Worm (Caenorhabditis elegans): Measurements from ENCODE around the gene polh-1.

- TF ChIP-seq nhr-76 (tag; optimal IDR thresholded peaks at IDR 0.05) (no peak), ztf-11 (tag; optimal IDR thresholded peaks at IDR 0.05) (no peak), ZK546.5 (tag; optimal IDR thresholded peaks at IDR 0.05) (no peak), daf-12 (tag; optimal IDR thresholded peaks at IDR 0.05) (no peak), ZK337.2 (GFP tag; IDR thresholded peaks at IDR 0.05) (no peak), ama-1 (optimal IDR thresholded peaks at IDR 0.05) (no peak), ceh-82 (tag; optimal IDR thresholded peaks at IDR 0.05) (no peak), pha-4 (GFP tag; IDR thresholded peaks at IDR 0.05) (no peak), pha-4 (tag; optimal IDR thresholded peaks at IDR 0.05) (no peak), unc-130 (GFP tag; optimal IDR thresholded peaks at IDR 0.05) (no peak), Y5F2A.4 (GFP tag; optimal IDR thresholded peaks at IDR 0.05) (no peak), F26F4.8 (GFP tag; conservative IDR thresholded peaks at IDR 0.05) (no peak)
These were observed 18.6 kb downstream of the polh-1 start for ce11 chrIII:1931509-1931908.

Data from whole organism, L4 larva.